Worm (Caenorhabditis elegans): ENCODE measurements around the gene icap-1.

Gene icap-1

ce11 chrIV:13742244-13742643 lies 44.5 kb downstream of the icap-1 start, which contains the start of gene C47A4.3:
Gene C47A4.3 (minus strand): TSS chrIV:13742344.
- TF ChIP-seq Y53G8AR.9 (GFP tag; conservative IDR thresholded peaks at IDR 0.05) = no peak
- no peak for TF ChIP-seq xnd-1 (tag; optimal IDR thresholded peaks at IDR 0.05)
- TF ChIP-seq tbx-9 (tag; optimal IDR thresholded peaks at IDR 0.05; ENCODE audit: borderline replicate concordance) = no peak
- TF ChIP-seq repo-1 (tag; optimal IDR thresholded peaks at IDR 0.05) = no peak
- no peak for TF ChIP-seq mel-28 (tag; optimal IDR thresholded peaks at IDR 0.05; ENCODE audit: borderline replicate concordance)
- TF ChIP-seq attf-6 (GFP tag; IDR thresholded peaks at IDR 0.05) = no peak
- TF ChIP-seq rec-8 (tag; optimal IDR thresholded peaks at IDR 0.05) = no peak
- no peak for TF ChIP-seq B0035.1 (tag; optimal IDR thresholded peaks at IDR 0.05)
- TF ChIP-seq ztf-22 (GFP tag; optimal IDR thresholded peaks at IDR 0.05) = no peak
- no peak for TF ChIP-seq K11D2.4 (GFP tag; IDR thresholded peaks at IDR 0.05)
- no peak for TF ChIP-seq ccch-3 (GFP tag; optimal IDR thresholded peaks at IDR 0.05)
- no peak for TF ChIP-seq nfya-1 (tag; optimal IDR thresholded peaks at IDR 0.05; ENCODE audit: borderline replicate concordance, insufficient read depth)
- TF ChIP-seq attf-3 (GFP tag; conservative IDR thresholded peaks at IDR 0.05) = no peak

Data from whole organism, young adult.